Worm (Caenorhabditis elegans): ENCODE measurements around the gene swt-3.

DNA sequence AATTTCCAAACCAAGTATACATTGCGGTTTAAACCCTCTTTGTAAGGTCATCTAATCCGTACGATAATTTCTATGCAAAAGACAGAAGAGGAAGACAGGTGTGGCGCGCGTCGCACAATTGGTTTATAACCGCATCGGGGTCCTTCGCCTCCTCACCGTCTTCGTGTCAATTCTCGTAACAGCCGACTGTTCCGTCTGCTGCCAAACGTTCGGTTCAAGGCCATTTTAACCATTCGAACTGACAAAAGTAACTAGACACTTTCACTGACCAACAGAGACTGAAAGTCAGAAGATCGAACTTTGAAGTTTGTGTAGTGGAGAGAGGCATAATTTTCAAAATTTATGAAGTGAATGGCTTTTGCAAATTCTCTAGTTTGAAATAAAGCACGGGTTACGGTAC lies 35.5 kb upstream of the swt-3 start:
- no peak for TF ChIP-seq nhr-11 (tag; optimal IDR thresholded peaks at IDR 0.05)
- no peak for TF ChIP-seq lin-29 (GFP tag; IDR thresholded peaks at IDR 0.05)
- no peak for TF ChIP-seq ceh-82 (tag; optimal IDR thresholded peaks at IDR 0.05)
- no peak for TF ChIP-seq hmg-1.1 (GFP tag; IDR thresholded peaks at IDR 0.05)
- TF ChIP-seq nhr-77 (tag; optimal IDR thresholded peaks at IDR 0.05), result no peak
- no peak for TF ChIP-seq egl-27 (tag; optimal IDR thresholded peaks at IDR 0.05)
- TF ChIP-seq aly-2 (tag; optimal IDR thresholded peaks at IDR 0.05), result no peak
- no peak for TF ChIP-seq snpc-4 (tag; optimal IDR thresholded peaks at IDR 0.05)
- TF ChIP-seq Y105C5A.15 (GFP tag; IDR thresholded peaks at IDR 0.05), result no peak
- no peak for TF ChIP-seq mxl-2 (GFP tag; conservative IDR thresholded peaks at IDR 0.05)
- no peak for TF ChIP-seq nhr-111 (GFP tag; optimal IDR thresholded peaks at IDR 0.05)
- no peak for TF ChIP-seq lin-13 (GFP tag; optimal IDR thresholded peaks at IDR 0.05)
- TF ChIP-seq hif-1 (tag; optimal IDR thresholded peaks at IDR 0.05), result no peak

Measured in whole organism, L4 larva.